Worm (Caenorhabditis elegans): ENCODE data around the gene col-123.
"Not testable (repeated sequence)": the region's sequence is repeated elsewhere in the genome, so short reads cannot be mapped to it uniquely, and the experiment has no call there.

The col-123 gene

ce11 chrIV:9837349-9837748 lies 15.6 kb downstream of the col-123 start, which contains the start of gene msp-10:
Gene msp-10 (plus strand): TSS chrIV:9837649.
- TF ChIP-seq mep-1 (tag; optimal IDR thresholded peaks at IDR 0.05); ham-2 (GFP tag; optimal IDR thresholded peaks at IDR 0.05); pha-4 (tag; optimal IDR thresholded peaks at IDR 0.05): not testable (repeated sequence)

DNA sequence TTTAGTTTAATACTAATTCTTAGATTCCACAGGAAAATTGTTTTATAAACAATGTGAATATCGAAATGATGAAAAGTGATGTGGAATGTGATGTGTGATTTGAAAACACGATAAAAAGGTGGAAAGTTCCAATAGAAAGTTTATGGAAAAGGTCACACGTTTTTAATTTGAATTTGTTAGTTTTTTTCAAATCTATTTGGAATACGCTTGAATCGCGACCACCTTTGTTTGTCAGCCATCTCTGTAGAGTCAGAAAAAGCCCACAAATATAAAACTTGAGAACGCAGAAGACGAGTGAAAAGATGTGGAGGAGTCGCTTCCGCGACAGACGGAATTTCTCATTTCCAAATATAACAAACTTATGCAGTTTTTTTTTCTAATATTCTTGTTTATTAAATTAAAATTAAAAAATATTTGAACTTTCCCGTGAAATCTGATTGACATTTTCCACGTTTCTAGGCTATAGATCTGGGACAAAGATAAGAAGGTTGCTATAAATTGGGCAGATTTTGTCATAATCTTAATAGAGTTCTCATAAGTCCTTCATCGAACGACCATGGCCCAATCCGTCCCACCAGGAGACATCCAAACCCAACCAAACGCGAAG lies 19.4 kb downstream of the col-123 start, which contains the start of the genes kin-24 and msp-56:
kin-24 (minus strand) TSS at position 101 of the 607 bp plus-strand sequence.
msp-56 (plus strand) TSS at position 557 of the 607 bp plus-strand sequence.
- TF ChIP-seq ces-1 (GFP tag; optimal IDR thresholded peaks at IDR 0.05) (no peak), snpc-4 (tag; optimal IDR thresholded peaks at IDR 0.05) (no peak), M03D4.4 (tag; optimal IDR thresholded peaks at IDR 0.05) (no peak), mep-1 (tag; optimal IDR thresholded peaks at IDR 0.05) (no peak), ztf-11 (tag; optimal IDR thresholded peaks at IDR 0.05) (no peak), nhr-28 (tag; optimal IDR thresholded peaks at IDR 0.05) (no peak), tbx-8 (GFP tag; optimal IDR thresholded peaks at IDR 0.05) (no peak), zip-8 (tag; optimal IDR thresholded peaks at IDR 0.05) (no peak), unc-62 (GFP tag; optimal IDR thresholded peaks at IDR 0.05) (no peak), mls-2 (tag; optimal IDR thresholded peaks at IDR 0.05) (no peak), lin-13 (tag; optimal IDR thresholded peaks at IDR 0.05) (no peak), blmp-1 (tag; optimal IDR thresholded peaks at IDR 0.05) (no peak), mab-5 (tag; optimal IDR thresholded peaks at IDR 0.05) (no peak), bed-3 (GFP tag; optimal IDR thresholded peaks at IDR 0.05) (no peak), drap-1 (GFP tag; optimal IDR thresholded peaks at IDR 0.05) (no peak), ceh-39 (tag; optimal IDR thresholded peaks at IDR 0.05) (no peak)

DNA sequence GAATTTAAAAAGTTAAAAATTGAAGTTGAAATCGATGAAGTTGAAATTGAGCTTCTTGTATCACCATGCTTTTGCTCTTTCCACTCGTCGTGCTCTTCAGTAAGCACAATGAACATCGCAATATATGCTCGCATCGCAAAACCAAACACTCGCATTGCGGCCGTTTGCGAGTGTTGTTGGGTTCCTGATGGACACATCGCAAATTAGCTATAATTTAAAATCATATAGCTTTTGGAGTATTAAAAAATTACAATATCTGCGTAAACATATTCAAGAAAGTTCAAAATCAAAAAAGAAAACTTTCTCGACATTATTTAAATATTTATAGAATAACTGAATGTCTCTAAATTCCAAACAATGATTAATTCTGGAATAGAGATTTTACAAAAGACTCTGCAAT lies 20.4 kb downstream of the col-123 start, which contains the start of gene K07F5.17:
K07F5.17 (plus strand) TSS at position 301 of the 400 bp plus-strand sequence.
- TF ChIP-seq ces-1 (GFP tag; optimal IDR thresholded peaks at IDR 0.05) (no peak), sptf-1 (tag; optimal IDR thresholded peaks at IDR 0.05) (no peak), ceh-39 (tag; optimal IDR thresholded peaks at IDR 0.05) (no peak), nhr-76 (tag; optimal IDR thresholded peaks at IDR 0.05) (no peak), cnd-1 (tag; optimal IDR thresholded peaks at IDR 0.05) (no peak), ceh-43 (GFP tag; optimal IDR thresholded peaks at IDR 0.05) (no peak)

DNA sequence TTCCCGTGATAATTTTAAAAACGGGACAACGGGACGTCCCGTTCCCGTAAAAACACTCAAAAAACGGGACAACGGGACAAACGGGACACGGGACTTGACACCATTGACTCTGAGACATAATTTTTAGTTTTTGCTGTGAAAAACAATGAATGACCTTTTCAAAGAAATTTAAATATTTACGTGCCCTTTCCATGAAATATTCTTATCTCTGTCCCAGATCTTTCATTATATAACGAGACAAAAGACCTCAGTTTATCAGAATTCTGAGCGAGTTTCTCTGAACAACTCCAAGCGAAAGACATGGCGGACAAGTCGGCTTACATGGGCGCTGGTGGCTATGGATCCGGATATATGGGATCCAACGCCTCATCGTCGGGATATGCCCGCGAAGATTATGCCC lies 22.0 kb downstream of the col-123 start, which contains the start of gene nspd-2:
nspd-2 (plus strand) TSS at position 301 of the 400 bp plus-strand sequence.
- TF ChIP-seq sem-2 (GFP tag; optimal IDR thresholded peaks at IDR 0.05), result no peak

- TF ChIP-seq nhr-28 (tag; optimal IDR thresholded peaks at IDR 0.05) (no peak), bed-3 (GFP tag; optimal IDR thresholded peaks at IDR 0.05) (no peak), zip-8 (tag; optimal IDR thresholded peaks at IDR 0.05) (no peak), unc-120 (tag; optimal IDR thresholded peaks at IDR 0.05; ENCODE audit: poor library complexity, severe bottlenecking) (no peak), ces-1 (GFP tag; optimal IDR thresholded peaks at IDR 0.05) (no peak)
Observed at ce11 chrIV:9846574-9846973, 24.9 kb downstream of the col-123 start, which contains the start of gene K07F5.6. Gene K07F5.6 (minus strand): TSS chrIV:9846674.

ce11 chrIV:9848075-9848474 lies 26.4 kb downstream of the col-123 start, which contains the start of gene K07F5.7:
Gene K07F5.7 (minus strand): TSS chrIV:9848175.
- TF ChIP-seq unc-39 (tag; optimal IDR thresholded peaks at IDR 0.05), result no peak

- TF ChIP-seq snpc-4 (tag; optimal IDR thresholded peaks at IDR 0.05), result no peak
- TF ChIP-seq ham-2 (GFP tag; optimal IDR thresholded peaks at IDR 0.05), result no peak
- TF ChIP-seq nhr-12 (tag; optimal IDR thresholded peaks at IDR 0.05), result no peak
- TF ChIP-seq hlh-1 (tag; optimal IDR thresholded peaks at IDR 0.05), result no peak
- no peak for TF ChIP-seq lin-32 (GFP tag; optimal IDR thresholded peaks at IDR 0.05)
- TF ChIP-seq unc-39 (tag; optimal IDR thresholded peaks at IDR 0.05), result no peak
- TF ChIP-seq zip-8 (tag; optimal IDR thresholded peaks at IDR 0.05), result no peak
- TF ChIP-seq elt-3 (tag; optimal IDR thresholded peaks at IDR 0.05), result no peak
- no peak for TF ChIP-seq elt-1 (tag; optimal IDR thresholded peaks at IDR 0.05; ENCODE audit: borderline replicate concordance, insufficient read depth)
- no peak for TF ChIP-seq sptf-1 (tag; optimal IDR thresholded peaks at IDR 0.05)
- TF ChIP-seq tbx-8 (GFP tag; optimal IDR thresholded peaks at IDR 0.05), result no peak
- TF ChIP-seq blmp-1 (tag; optimal IDR thresholded peaks at IDR 0.05), result no peak
- no peak for TF ChIP-seq ceh-43 (GFP tag; optimal IDR thresholded peaks at IDR 0.05)
- TF ChIP-seq mep-1 (tag; optimal IDR thresholded peaks at IDR 0.05), result no peak
- no peak for TF ChIP-seq drap-1 (GFP tag; optimal IDR thresholded peaks at IDR 0.05)
- TF ChIP-seq nhr-237 (tag; optimal IDR thresholded peaks at IDR 0.05), result no peak
- TF ChIP-seq nhr-76 (tag; optimal IDR thresholded peaks at IDR 0.05), result no peak
- no peak for TF ChIP-seq nhr-2 (tag; optimal IDR thresholded peaks at IDR 0.05)
- no peak for TF ChIP-seq flh-1 (GFP tag; optimal IDR thresholded peaks at IDR 0.05)
- TF ChIP-seq unc-62 (GFP tag; optimal IDR thresholded peaks at IDR 0.05), result no peak
Observed at ce11 chrIV:9849624-9850023, 27.9 kb downstream of the col-123 start, which contains the start of gene K07F5.8. Gene K07F5.8 (minus strand): TSS chrIV:9849724.
